Worm (Caenorhabditis elegans) whole organism, late embryonic: Measurements from ENCODE around the gene srbc-60.

Experiments
- ceh-31 ChIP-seq: sonication (generic microtip); optimal IDR thresholded peaks from 2 replicates; lab custom pipeline; 2016; ENCODE audit warnings: missing genetic modification characterization, missing compliant biosample characterization
- pag-3 ChIP-seq: sonication (generic microtip); optimal IDR thresholded peaks from 2 replicates; lab custom pipeline; 2016; ENCODE audit warnings: missing compliant biosample characterization, missing genetic modification characterization, borderline replicate concordance
- tbx-7 ChIP-seq: sonication (generic microtip); optimal IDR thresholded peaks from 2 replicates; lab custom pipeline; 2016; ENCODE audit warnings: missing genotype, missing genetic modification characterization, missing compliant biosample characterization

DNA sequence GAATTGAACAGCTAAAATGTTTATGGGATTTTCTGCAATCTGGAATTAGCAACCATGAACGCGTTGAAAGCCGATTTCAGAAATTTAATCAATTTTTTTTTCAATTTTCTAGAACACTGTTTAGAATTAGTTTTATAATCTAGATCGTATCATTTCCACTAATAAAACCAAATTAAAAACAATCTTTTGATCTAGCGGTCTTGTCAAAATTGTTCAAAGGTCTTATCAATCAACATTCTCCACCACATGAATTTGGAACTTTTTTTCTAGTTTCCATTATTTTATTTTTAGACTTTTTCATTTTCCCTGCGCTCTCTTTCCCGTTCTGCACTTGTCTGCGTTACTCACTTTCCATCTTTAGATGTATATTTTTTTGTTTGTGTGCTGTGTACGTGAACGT, 17.8 kb upstream of the srbc-60 start, which contains the start of gene srp-2:
- no peak for TF ChIP-seq pag-3
- TF ChIP-seq tbx-7 (tag; lab: Kevin White, UChicago): no peak
- no peak for TF ChIP-seq ceh-31 (tag; lab: Kevin White, UChicago)
